Fruit fly (Drosophila melanogaster) whole organism, wandering third instar larva: ENCODE measurements around the gene wts.

Experiments
- Mio ChIP-seq: sonication (Bioruptor generic); optimal IDR thresholded peaks from 2 replicates; lab custom pipeline; 2016; ENCODE audit warnings: missing biosample characterization, missing genetic modification characterization
- Myc ChIP-seq: fragments of >200 bp; optimal IDR thresholded peaks from 2 replicates; lab custom pipeline; 2017
- fru ChIP-seq: fragments of 200-800 bp; sonication (Bioruptor generic); optimal IDR thresholded peaks from 3 replicates; lab custom pipeline; 2016; ENCODE audit warnings: missing biosample characterization, mild to moderate bottlenecking, missing genetic modification characterization

dm6 chr3R:30812401-30813207, 6.2 kb upstream of the wts start:
- no peak for TF ChIP-seq Mio (GFP tag; lab: Kevin White, UChicago)
- TF ChIP-seq Myc (lab: Kevin White, UChicago), result no peak
- TF ChIP-seq fru, result peak; percentile 50
